1 fruit fly cellular context compared by ENCODE assay signal in the genomic region with DNA sequence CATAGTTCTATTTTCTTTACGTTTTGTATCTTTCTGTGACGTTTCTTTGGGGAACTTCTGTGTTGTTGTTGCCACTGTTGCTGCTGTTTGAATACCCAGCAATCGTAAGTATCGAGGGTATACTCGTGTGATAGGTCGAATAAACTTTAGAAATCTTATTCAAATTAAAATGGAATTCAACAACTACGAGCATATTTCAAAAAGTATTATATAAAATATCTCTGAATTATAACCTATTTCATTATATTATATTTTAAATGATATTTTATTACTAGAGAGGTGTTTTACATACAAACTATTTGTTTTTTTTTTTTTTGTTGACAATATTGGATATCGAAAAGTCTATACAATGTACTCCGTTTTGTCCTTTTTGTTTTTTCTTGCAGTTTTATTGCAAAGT.
TF ChIP-seq lines count a peak whose summit lies in the region.

No protein-coding gene starts in this region.

TF ChIP-seq in whole organism, prepupa, 60 proteins besides CTCF, POLR2A, EP300 and RAD21 (continued from another document):
- TF ChIP-seq fd59A (GFP tag; optimal IDR thresholded peaks at IDR 0.05; lab: Kevin White, UChicago) = no peak
- no peak for TF ChIP-seq CG4318 (GFP tag; optimal IDR thresholded peaks at IDR 0.05; lab: Kevin White, UChicago)
- no peak for TF ChIP-seq CG11762 (GFP tag; optimal IDR thresholded peaks at IDR 0.05; lab: Kevin White, UChicago; ENCODE audit: insufficient read depth)
- TF ChIP-seq Ets21C (GFP tag; optimal IDR thresholded peaks at IDR 0.05; lab: Kevin White, UChicago) = no peak
- no peak for TF ChIP-seq CG1621 (tag; optimal IDR thresholded peaks at IDR 0.05; lab: Kevin White, UChicago)
- peak; percentile 25 for TF ChIP-seq acj6 (GFP tag; optimal IDR thresholded peaks at IDR 0.05; lab: Kevin White, UChicago)
- TF ChIP-seq fd85E (GFP tag; optimal IDR thresholded peaks at IDR 0.05; lab: Kevin White, UChicago) = no peak
- peak; percentile 32 for TF ChIP-seq CG10631 (GFP tag; optimal IDR thresholded peaks at IDR 0.05; lab: Kevin White, UChicago)
- peak; percentile 59 for TF ChIP-seq CG15336 (GFP tag; IDR thresholded peaks at IDR 0.05; lab: Robert Waterston, UW)
- no peak for TF ChIP-seq CG10669 (GFP tag; optimal IDR thresholded peaks at IDR 0.05; lab: Kevin White, UChicago)
- no peak for TF ChIP-seq vri (GFP tag; optimal IDR thresholded peaks at IDR 0.05; lab: Kevin White, UChicago)
- TF ChIP-seq topi (GFP tag; optimal IDR thresholded peaks at IDR 0.05; lab: Kevin White, UChicago) = no peak
- no peak for TF ChIP-seq Eip75B (GFP tag; optimal IDR thresholded peaks at IDR 0.05; lab: Kevin White, UChicago)
- no peak for TF ChIP-seq Met (GFP tag; optimal IDR thresholded peaks at IDR 0.05; lab: Kevin White, UChicago)
- TF ChIP-seq CG8319 (GFP tag; optimal IDR thresholded peaks at IDR 0.05; lab: Kevin White, UChicago) = no peak
- no peak for TF ChIP-seq CG16779 (tag; optimal IDR thresholded peaks at IDR 0.05; lab: Kevin White, UChicago)
- no peak for TF ChIP-seq esn (GFP tag; optimal IDR thresholded peaks at IDR 0.05; lab: Kevin White, UChicago)
- no peak for TF ChIP-seq Blimp-1 (GFP tag; optimal IDR thresholded peaks at IDR 0.05; lab: Kevin White, UChicago)
- peak; percentile 18 for TF ChIP-seq Lpt (GFP tag; optimal IDR thresholded peaks at IDR 0.05; lab: Kevin White, UChicago)
